Worm (Caenorhabditis elegans): ENCODE data around the gene wrt-2.

Gene wrt-2

ce11 chrX:3057656-3058055 lies 36.5 kb downstream of the wrt-2 start:
- TF ChIP-seq lin-38 (GFP tag; IDR thresholded peaks at IDR 0.05) = no peak
- TF ChIP-seq dmd-6 (GFP tag; IDR thresholded peaks at IDR 0.05) = no peak
- peak; percentile 46; the same call in 1 of the 2 replicates for TF ChIP-seq set-16 (GFP tag; IDR thresholded peaks at IDR 0.05)
- 0 out of 2 replicates have a peak, but pooled peaks have one; percentile 25 for TF ChIP-seq snpc-1.2 (GFP tag; IDR thresholded peaks at IDR 0.05)
- TF ChIP-seq madf-9 (GFP tag; conservative IDR thresholded peaks at IDR 0.05) = no peak

- no peak for TF ChIP-seq zip-2 (tag; optimal IDR thresholded peaks at IDR 0.05)
- TF ChIP-seq T26A8.4 (GFP tag; IDR thresholded peaks at IDR 0.05) = no peak
- no peak for TF ChIP-seq fos-1 (tag; optimal IDR thresholded peaks at IDR 0.05)
- no peak for TF ChIP-seq php-3 (GFP tag; IDR thresholded peaks at IDR 0.05)
These were observed 38.1 kb downstream of the wrt-2 start for ce11 chrX:3056098-3056497.

- TF ChIP-seq hlh-11 (tag; optimal IDR thresholded peaks at IDR 0.05) (peak; percentile 47), ces-1 (GFP tag; optimal IDR thresholded peaks at IDR 0.05) (no peak), pqm-1 (tag; optimal IDR thresholded peaks at IDR 0.05) (peak; percentile 83), T26A8.4 (GFP tag; IDR thresholded peaks at IDR 0.05) (no peak), ZK546.5 (tag; optimal IDR thresholded peaks at IDR 0.05) (no peak), F49E8.2 (tag; optimal IDR thresholded peaks at IDR 0.05; ENCODE audit: borderline replicate concordance) (no peak), cey-2 (tag; optimal IDR thresholded peaks at IDR 0.05; ENCODE audit: borderline replicate concordance, insufficient read depth) (no peak), skn-1 (tag; optimal IDR thresholded peaks at IDR 0.05) (no peak), aha-1 (tag) (peak; percentile 29), lin-1 (GFP tag; IDR thresholded peaks at IDR 0.05) (no peak), ama-1 (optimal IDR thresholded peaks at IDR 0.05) (no peak), ztf-7 (tag; optimal IDR thresholded peaks at IDR 0.05) (no peak), Y105C5A.15 (GFP tag; IDR thresholded peaks at IDR 0.05) (no peak), daf-16 (GFP tag; optimal IDR thresholded peaks at IDR 0.05) (no peak), daf-16 (tag; optimal IDR thresholded peaks at IDR 0.05) (peak; percentile 69), mxl-3 (GFP tag; optimal IDR thresholded peaks at IDR 0.05) (peak; percentile 25), dpl-1 (GFP tag; optimal IDR thresholded peaks at IDR 0.05) (no peak), php-3 (GFP tag; IDR thresholded peaks at IDR 0.05) (0 out of 2 replicates have a peak, but pooled peaks have one; percentile 5), dmd-8 (GFP tag; IDR thresholded peaks at IDR 0.05) (no peak), nhr-28 (tag; optimal IDR thresholded peaks at IDR 0.05) (peak; percentile 22), dve-1 (tag; optimal IDR thresholded peaks at IDR 0.05; ENCODE audit: insufficient read depth) (peak; percentile 17), saeg-2 (GFP tag; IDR thresholded peaks at IDR 0.05) (no peak), nhr-48 (tag; optimal IDR thresholded peaks at IDR 0.05) (peak; percentile 16), nhr-77 (tag; optimal IDR thresholded peaks at IDR 0.05) (no peak), lin-15B (tag; optimal IDR thresholded peaks at IDR 0.05) (no peak), dmd-6 (GFP tag; IDR thresholded peaks at IDR 0.05) (peak; percentile 39)
These were observed 39.3 kb downstream of the wrt-2 start, which contains the start of gene twk-26 for ce11 chrX:3054802-3055201. TSS of gene twk-26 (minus strand) at chrX:3054824.

- TF ChIP-seq hlh-30 (tag; optimal IDR thresholded peaks at IDR 0.05; ENCODE audit: insufficient read depth) = no peak
- TF ChIP-seq php-3 (GFP tag; IDR thresholded peaks at IDR 0.05) = peak; percentile 79
- TF ChIP-seq fkh-10 (GFP tag; optimal IDR thresholded peaks at IDR 0.05) = no peak
- TF ChIP-seq attf-4 (tag; optimal IDR thresholded peaks at IDR 0.05) = no peak
- TF ChIP-seq lin-39 (tag; optimal IDR thresholded peaks at IDR 0.05) = no peak
- TF ChIP-seq dmd-6 (GFP tag; IDR thresholded peaks at IDR 0.05) = peak; percentile 39
- TF ChIP-seq nhr-102 (tag; optimal IDR thresholded peaks at IDR 0.05) = no peak
- TF ChIP-seq pha-4 (GFP tag; IDR thresholded peaks at IDR 0.05) = no peak
- TF ChIP-seq pha-4 (tag; optimal IDR thresholded peaks at IDR 0.05) = no peak
- TF ChIP-seq aly-2 (tag; optimal IDR thresholded peaks at IDR 0.05) = no peak
- no peak for TF ChIP-seq nhr-77 (tag; optimal IDR thresholded peaks at IDR 0.05)
- TF ChIP-seq lin-38 (GFP tag; IDR thresholded peaks at IDR 0.05) = no peak
- no peak for TF ChIP-seq skn-1 (tag; optimal IDR thresholded peaks at IDR 0.05)
- no peak for TF ChIP-seq unc-130 (GFP tag; optimal IDR thresholded peaks at IDR 0.05)
- no peak for TF ChIP-seq nhr-25 (tag; optimal IDR thresholded peaks at IDR 0.05; ENCODE audit: borderline replicate concordance, insufficient read depth)
- no peak for TF ChIP-seq Y75B8A.6 (GFP tag; IDR thresholded peaks at IDR 0.05)
- TF ChIP-seq unc-39 (tag; optimal IDR thresholded peaks at IDR 0.05) = no peak
- TF ChIP-seq D1046.2 (GFP tag; IDR thresholded peaks at IDR 0.05) = no peak
- no peak for TF ChIP-seq mdl-1 (tag; optimal IDR thresholded peaks at IDR 0.05)
- no peak for TF ChIP-seq Y105C5A.15 (GFP tag; IDR thresholded peaks at IDR 0.05)
- no peak for TF ChIP-seq mdt-29 (GFP tag; IDR thresholded peaks at IDR 0.05)
- no peak for TF ChIP-seq set-16 (GFP tag; IDR thresholded peaks at IDR 0.05)
These were observed 39.8 kb downstream of the wrt-2 start for ce11 chrX:3054394-3054793.

All from whole organism, L4 larva.